Worm (Caenorhabditis elegans): ENCODE results near the gene Y16B4A.2.

Gene Y16B4A.2

DNA sequence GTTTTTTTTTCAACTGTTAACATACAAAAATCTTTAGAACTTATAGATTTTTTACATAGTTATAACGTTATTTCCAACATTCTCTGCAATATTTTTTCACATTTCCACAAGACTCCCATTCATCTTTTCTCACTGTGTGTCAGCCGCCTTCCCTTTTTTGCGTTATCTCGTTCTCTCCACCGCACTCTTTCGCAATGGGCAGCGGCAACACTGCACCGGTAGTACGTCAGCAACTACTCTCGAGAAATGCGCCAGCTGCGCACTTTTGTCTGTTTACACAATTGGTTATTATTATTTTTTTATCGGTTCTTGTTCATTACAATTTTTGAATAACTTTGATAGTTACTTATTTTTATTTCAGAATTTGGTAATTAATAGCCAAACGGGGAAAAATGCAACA, 24.7 kb downstream of the Y16B4A.2 start, which contains the start of gene C05G5.2 (continued):
- TF ChIP-seq zfp-2 (tag; optimal IDR thresholded peaks at IDR 0.05), result no peak
- TF ChIP-seq aha-1 (tag), result peak; percentile 48
- peak; percentile 76; the same call in 1 of the 2 replicates for TF ChIP-seq saeg-2 (GFP tag; IDR thresholded peaks at IDR 0.05)
- TF ChIP-seq nhr-77 (tag; optimal IDR thresholded peaks at IDR 0.05), result peak; percentile 97
- TF ChIP-seq D1046.2 (GFP tag; IDR thresholded peaks at IDR 0.05), result no peak
- TF ChIP-seq mep-1 (tag; optimal IDR thresholded peaks at IDR 0.05), result peak; percentile 96
- TF ChIP-seq T20F7.1 (GFP tag; optimal IDR thresholded peaks at IDR 0.05), result peak; percentile 83
- no peak for TF ChIP-seq madf-5 (GFP tag; IDR thresholded peaks at IDR 0.05)
- no peak for TF ChIP-seq aly-2 (tag; optimal IDR thresholded peaks at IDR 0.05)
- peak; percentile 91 for TF ChIP-seq rbr-2 (tag; optimal IDR thresholded peaks at IDR 0.05)
- no peak for TF ChIP-seq ZK337.2 (GFP tag; IDR thresholded peaks at IDR 0.05)
- TF ChIP-seq gei-8 (GFP tag; optimal IDR thresholded peaks at IDR 0.05), result no peak
- TF ChIP-seq F26F4.8 (GFP tag; conservative IDR thresholded peaks at IDR 0.05), result no peak
- TF ChIP-seq mdl-1 (tag; optimal IDR thresholded peaks at IDR 0.05), result peak; percentile 40 to 89
- TF ChIP-seq F37D6.2 (tag; optimal IDR thresholded peaks at IDR 0.05), result peak; percentile 73
- peak; percentile 17 for TF ChIP-seq zip-2 (tag; optimal IDR thresholded peaks at IDR 0.05)
- TF ChIP-seq lim-7 (GFP tag; IDR thresholded peaks at IDR 0.05), result no peak
- TF ChIP-seq lin-13 (GFP tag; optimal IDR thresholded peaks at IDR 0.05), result peak; percentile 94
- peak; percentile 76 for TF ChIP-seq spr-1 (tag; optimal IDR thresholded peaks at IDR 0.05)
- TF ChIP-seq ceh-44 (GFP tag; IDR thresholded peaks at IDR 0.05), result no peak
- no peak for TF ChIP-seq unc-39 (tag; optimal IDR thresholded peaks at IDR 0.05)
- TF ChIP-seq lin-29 (GFP tag; IDR thresholded peaks at IDR 0.05), result no peak
- TF ChIP-seq mes-2 (tag; optimal IDR thresholded peaks at IDR 0.05; ENCODE audit: poor library complexity, severe bottlenecking), result peak; percentile 93
- peak; percentile 77 for TF ChIP-seq nhr-11 (tag; optimal IDR thresholded peaks at IDR 0.05)
- TF ChIP-seq jun-1 (tag; optimal IDR thresholded peaks at IDR 0.05), result peak; percentile 70
- no peak for TF ChIP-seq unc-130 (GFP tag; optimal IDR thresholded peaks at IDR 0.05)
- TF ChIP-seq snpc-4 (tag; optimal IDR thresholded peaks at IDR 0.05), result peak; percentile 9
- TF ChIP-seq arid-1 (GFP tag; conservative IDR thresholded peaks at IDR 0.05), result peak; percentile 83
- TF ChIP-seq pha-4 (GFP tag; IDR thresholded peaks at IDR 0.05), result peak; percentile 81
- peak; percentile 81 for TF ChIP-seq pha-4 (tag; optimal IDR thresholded peaks at IDR 0.05)
- no peak for TF ChIP-seq daf-19 (GFP tag; conservative IDR thresholded peaks at IDR 0.05)
- TF ChIP-seq egl-27 (tag; optimal IDR thresholded peaks at IDR 0.05), result no peak
- peak; percentile 55; the same call in 1 of the 2 replicates for TF ChIP-seq madf-9 (GFP tag; conservative IDR thresholded peaks at IDR 0.05)
- no peak for TF ChIP-seq nhr-237 (tag; optimal IDR thresholded peaks at IDR 0.05)
- peak; percentile 70 for TF ChIP-seq lin-38 (GFP tag; IDR thresholded peaks at IDR 0.05)
- peak; percentile 48 to 92 for TF ChIP-seq lsy-2 (tag; optimal IDR thresholded peaks at IDR 0.05)
- TF ChIP-seq nhr-102 (tag; optimal IDR thresholded peaks at IDR 0.05), result peak; percentile 84
- TF ChIP-seq snpc-1.2 (GFP tag; IDR thresholded peaks at IDR 0.05), result no peak
- no peak for TF ChIP-seq ceh-82 (tag; optimal IDR thresholded peaks at IDR 0.05)
- TF ChIP-seq tra-1 (GFP tag; IDR thresholded peaks at IDR 0.05), result peak; percentile 57; the same call in 1 of the 2 replicates
- TF ChIP-seq nhr-28 (tag; optimal IDR thresholded peaks at IDR 0.05), result peak; percentile 94
- TF ChIP-seq nhr-42 (GFP tag; IDR thresholded peaks at IDR 0.05), result 0 out of 2 replicates have a peak, but pooled peaks have one; percentile 33
- TF ChIP-seq lin-1 (GFP tag; IDR thresholded peaks at IDR 0.05), result no peak
- peak; percentile 57; the same call in 1 of the 2 replicates for TF ChIP-seq php-3 (GFP tag; IDR thresholded peaks at IDR 0.05)
- no peak for TF ChIP-seq nhr-76 (tag; optimal IDR thresholded peaks at IDR 0.05)
- no peak for TF ChIP-seq tag-97 (GFP tag; IDR thresholded peaks at IDR 0.05)
- peak; percentile 58 for TF ChIP-seq ztf-7 (tag; optimal IDR thresholded peaks at IDR 0.05)
- no peak for TF ChIP-seq ceh-32 (tag; optimal IDR thresholded peaks at IDR 0.05; ENCODE audit: poor library complexity)
- peak; percentile 96 for TF ChIP-seq hlh-11 (tag; optimal IDR thresholded peaks at IDR 0.05)
- TF ChIP-seq mxl-2 (GFP tag; conservative IDR thresholded peaks at IDR 0.05), result no peak
- TF ChIP-seq daf-8 (GFP tag; IDR thresholded peaks at IDR 0.05), result no peak
- no peak for TF ChIP-seq lin-15B (tag; optimal IDR thresholded peaks at IDR 0.05)
- TF ChIP-seq zfp-3 (GFP tag; conservative IDR thresholded peaks at IDR 0.05), result no peak
